Worm (Caenorhabditis elegans) whole organism, L4 larva: Measurements from ENCODE around the gene rnp-7.

Experiments used
- F10B5.3 ChIP-seq: sonication (generic microtip); optimal IDR thresholded peaks from 2 replicates; lab custom pipeline; 2016; ENCODE audit warnings: mild to moderate bottlenecking, missing genetic modification characterization, missing compliant biosample characterization
- F26F4.8 ChIP-seq: fragments of 200-800 bp; sonication (Bioruptor generic); conservative IDR thresholded peaks from 2 replicates; pipeline ENCODE4 v1.3.6; 2022; ENCODE audit warnings: missing genetic modification characterization, missing compliant biosample characterization
- F44E2.7 ChIP-seq: fragments of 200-800 bp; sonication (Bioruptor generic); IDR thresholded peaks from 2 replicates; pipeline ENCODE4 v2.1.2; 2022; ENCODE audit warnings: missing genetic modification characterization, missing compliant biosample characterization
- R02D3.7 ChIP-seq: fragments of 150-350 bp; sonication (generic microtip); optimal IDR thresholded peaks from 3 replicates; lab custom pipeline; 2014; ENCODE audit warnings: missing biosample characterization, missing genetic modification characterization
- Y48G9A.11 ChIP-seq: fragments of 200-800 bp; sonication (Bioruptor generic); IDR thresholded peaks from 2 replicates; pipeline ENCODE4 v1.3.6; 2022; ENCODE audit warnings: missing genetic modification reagents, missing genetic modification characterization, missing compliant biosample characterization
- Y75B8A.6 ChIP-seq: fragments of 200-800 bp; sonication (Bioruptor generic); IDR thresholded peaks from 2 replicates; pipeline ENCODE4 v1.3.6; 2022; ENCODE audit warnings: missing genetic modification reagents, missing genetic modification characterization, missing compliant biosample characterization
- ZK337.2 ChIP-seq: fragments of 200-800 bp; sonication (Bioruptor generic); IDR thresholded peaks from 2 replicates; pipeline ENCODE4 v1.3.6; 2022; ENCODE audit warnings: missing genetic modification reagents, missing genetic modification characterization, missing compliant biosample characterization
- ZK546.5 ChIP-seq, 2 experiments: sonication (generic microtip); optimal IDR thresholded peaks; 2 replicates each; lab custom pipeline; 2017; ENCODE audit warnings: missing biosample characterization in 2 of 2, missing genetic modification characterization in 2 of 2
- aha-1 ChIP-seq: fragments of 150-350 bp; peaks from one replicate; lab custom pipeline; 2014; ENCODE audit warnings: missing biosample characterization, missing genetic modification characterization
- arid-1 ChIP-seq: fragments of 200-800 bp; sonication (Bioruptor generic); conservative IDR thresholded peaks from 2 replicates; pipeline ENCODE4 v1.3.6; 2022; ENCODE audit warnings: missing genetic modification reagents, missing genetic modification characterization, missing compliant biosample characterization
- attf-4 ChIP-seq: sonication (generic microtip); optimal IDR thresholded peaks from 3 replicates; lab custom pipeline; 2017; ENCODE audit warnings: missing biosample characterization, missing genetic modification characterization
- ceh-20 ChIP-seq: fragments of 200-800 bp; sonication (Bioruptor generic); IDR thresholded peaks from 2 replicates; pipeline ENCODE4 v1.3.6; 2022; ENCODE audit warnings: missing genetic modification reagents, missing genetic modification characterization, missing compliant biosample characterization
- ceh-82 ChIP-seq: sonication (generic microtip); optimal IDR thresholded peaks from 2 replicates; lab custom pipeline; 2017; ENCODE audit warnings: missing biosample characterization, missing genetic modification characterization
- cey-2 ChIP-seq: sonication (generic microtip); optimal IDR thresholded peaks from 3 replicates; lab custom pipeline; 2017; ENCODE audit warnings: missing genetic modification characterization, mild to moderate bottlenecking, missing compliant biosample characterization, antibody characterized with exemption, borderline replicate concordance; ENCODE audit not compliant: insufficient read depth
- ctbp-1 ChIP-seq: fragments of 200-800 bp; sonication (Bioruptor generic); IDR thresholded peaks from 2 replicates; pipeline ENCODE4 v1.3.6; 2022; ENCODE audit warnings: missing genetic modification reagents, missing genetic modification characterization, missing compliant biosample characterization
- daf-12 ChIP-seq: fragments of 150-350 bp; optimal IDR thresholded peaks from 2 replicates; lab custom pipeline; 2014; ENCODE audit warnings: missing biosample characterization, missing genetic modification reagents, missing genetic modification characterization
- daf-8 ChIP-seq: fragments of 200-800 bp; sonication (Bioruptor generic); IDR thresholded peaks from 2 replicates; pipeline ENCODE4 v1.3.6; 2022; ENCODE audit warnings: missing genetic modification characterization, missing compliant biosample characterization
- duxl-1 ChIP-seq: sonication (generic microtip); optimal IDR thresholded peaks from 2 replicates; lab custom pipeline; 2016; ENCODE audit warnings: mild to moderate bottlenecking, missing genetic modification characterization, moderate library complexity, missing compliant biosample characterization; ENCODE audit not compliant: poor library complexity
- egl-43 ChIP-seq: fragments of 200-800 bp; sonication (Bioruptor generic); IDR thresholded peaks from 2 replicates; pipeline ENCODE4 v1.3.6; 2022; ENCODE audit warnings: missing genetic modification reagents, missing genetic modification characterization, missing compliant biosample characterization
- fos-1 ChIP-seq: fragments of 150-350 bp; optimal IDR thresholded peaks from 2 replicates; lab custom pipeline; 2014; ENCODE audit warnings: missing biosample characterization, missing genetic modification characterization
- gei-8 ChIP-seq: fragments of 200-800 bp; sonication (Bioruptor generic); optimal IDR thresholded peaks from 2 replicates; lab custom pipeline; 2018; ENCODE audit warnings: mild to moderate bottlenecking, missing genetic modification characterization, missing compliant biosample characterization
- hlh-11 ChIP-seq: fragments of 200-800 bp; sonication (Bioruptor generic); optimal IDR thresholded peaks from 2 replicates; lab custom pipeline; 2018; ENCODE audit warnings: mild to moderate bottlenecking, missing genetic modification characterization, missing compliant biosample characterization
- hlh-30 ChIP-seq: sonication (generic microtip); optimal IDR thresholded peaks from 2 replicates; lab custom pipeline; 2017; ENCODE audit warnings: antibody characterized with exemption, mild to moderate bottlenecking, missing genetic modification characterization, missing compliant biosample characterization; ENCODE audit not compliant: insufficient read depth
- lim-7 ChIP-seq: fragments of 200-800 bp; sonication (Bioruptor generic); IDR thresholded peaks from 2 replicates; pipeline ENCODE4 v1.3.6; 2022; ENCODE audit warnings: missing genetic modification characterization, missing compliant biosample characterization
- lsy-2 ChIP-seq, 2 experiments: fragments of 150-350 bp in 1 of 2; sonication (generic microtip) in 1 of 2; optimal IDR thresholded peaks; 2 replicates each; lab custom pipeline; 2014 to 2017; ENCODE audit warnings: missing biosample characterization in 2 of 2, missing genetic modification characterization in 2 of 2
- madf-5 ChIP-seq, 2 experiments: fragments of 200-800 bp; sonication (Bioruptor generic); IDR thresholded peaks; 2 replicates each; pipeline ENCODE4 v1.3.6; 2022; ENCODE audit warnings: missing compliant biosample characterization in 2 of 2, missing genetic modification characterization in 2 of 2
- madf-9 ChIP-seq: fragments of 200-800 bp; sonication (Bioruptor generic); conservative IDR thresholded peaks from 2 replicates; pipeline ENCODE4 v1.3.6; 2022; ENCODE audit warnings: missing genetic modification reagents, missing genetic modification characterization, missing compliant biosample characterization
- mdt-29 ChIP-seq: fragments of 200-800 bp; sonication (Bioruptor generic); IDR thresholded peaks from 2 replicates; pipeline ENCODE4 v1.3.6; 2022; ENCODE audit warnings: missing genetic modification reagents, missing genetic modification characterization, missing compliant biosample characterization
- mep-1 ChIP-seq: fragments of 150-350 bp; sonication (generic microtip); optimal IDR thresholded peaks from 3 replicates; lab custom pipeline; 2014; ENCODE audit warnings: missing biosample characterization, missing genetic modification characterization
- mes-2 ChIP-seq: sonication (generic microtip); optimal IDR thresholded peaks from 2 replicates; lab custom pipeline; 2016; ENCODE audit warnings: missing genotype, mild to moderate bottlenecking, missing genetic modification characterization, missing compliant biosample characterization; ENCODE audit not compliant: poor library complexity, severe bottlenecking
- nhr-10 ChIP-seq: fragments of 150-350 bp; optimal IDR thresholded peaks from 2 replicates; lab custom pipeline; 2014; ENCODE audit warnings: missing biosample characterization, missing genetic modification characterization
- nhr-102 ChIP-seq: sonication (generic microtip); optimal IDR thresholded peaks from 2 replicates; lab custom pipeline; 2016; ENCODE audit warnings: mild to moderate bottlenecking, missing genetic modification characterization, moderate library complexity, missing compliant biosample characterization
- nhr-11 ChIP-seq: fragments of 150-350 bp; optimal IDR thresholded peaks from 2 replicates; lab custom pipeline; 2014; ENCODE audit warnings: missing biosample characterization, missing genetic modification characterization
- nhr-25 ChIP-seq: sonication (generic microtip); optimal IDR thresholded peaks from 2 replicates; lab custom pipeline; 2017; ENCODE audit warnings: missing genetic modification characterization, mild to moderate bottlenecking, missing compliant biosample characterization, antibody characterized with exemption, moderate library complexity, borderline replicate concordance; ENCODE audit not compliant: insufficient read depth
- nhr-28 ChIP-seq: fragments of 150-350 bp; optimal IDR thresholded peaks from 2 replicates; lab custom pipeline; 2014; ENCODE audit warnings: missing biosample characterization, missing genetic modification characterization
- nhr-6 ChIP-seq: fragments of 150-350 bp; optimal IDR thresholded peaks from 2 replicates; lab custom pipeline; 2014; ENCODE audit warnings: missing biosample characterization, missing genetic modification characterization
- nhr-76 ChIP-seq: fragments of 150-350 bp; optimal IDR thresholded peaks from 2 replicates; lab custom pipeline; 2014; ENCODE audit warnings: missing biosample characterization, missing genetic modification characterization
- php-3 ChIP-seq: fragments of 200-800 bp; sonication (Bioruptor generic); IDR thresholded peaks from 2 replicates; pipeline ENCODE4 v1.3.6; 2022; ENCODE audit warnings: missing genetic modification reagents, missing genetic modification characterization, missing compliant biosample characterization
- rbr-2 ChIP-seq: sonication (generic microtip); optimal IDR thresholded peaks from 2 replicates; lab custom pipeline; 2016; ENCODE audit warnings: missing genotype, missing genetic modification characterization, missing compliant biosample characterization
- set-16 ChIP-seq: fragments of 200-800 bp; sonication (Bioruptor generic); IDR thresholded peaks from 2 replicates; pipeline ENCODE4 v1.3.6; 2022; ENCODE audit warnings: missing genetic modification reagents, missing genetic modification characterization, missing compliant biosample characterization
- spr-1 ChIP-seq: sonication (generic microtip); optimal IDR thresholded peaks from 2 replicates; lab custom pipeline; 2016; ENCODE audit warnings: mild to moderate bottlenecking, missing genetic modification characterization, missing compliant biosample characterization
- tag-97 ChIP-seq: fragments of 200-800 bp; sonication (Bioruptor generic); IDR thresholded peaks from 2 replicates; pipeline ENCODE4 v1.3.6; 2022; ENCODE audit warnings: missing genetic modification characterization, missing compliant biosample characterization
- tra-1 ChIP-seq: fragments of 200-800 bp; sonication (Bioruptor generic); IDR thresholded peaks from 2 replicates; pipeline ENCODE4 v1.3.6; 2022; ENCODE audit warnings: missing genetic modification reagents, missing genetic modification characterization, missing compliant biosample characterization
- unc-62 ChIP-seq, 3 experiments: fragments of 150-350 bp in 1 of 3; sonication (generic microtip); optimal IDR thresholded peaks in 2 of 3; peaks in 1 of 3; 1 replicate in 1 of 3; 2 replicates in 2 of 3; lab custom pipeline; 2014 to 2017; ENCODE audit warnings: missing biosample characterization in 3 of 3, missing genetic modification characterization in 3 of 3, missing genetic modification reagents in 3 of 3, missing genotype in 1 of 3
- vab-7 ChIP-seq: fragments of 200-800 bp; sonication (Bioruptor generic); IDR thresholded peaks from 2 replicates; pipeline ENCODE4 v1.3.6; 2022; ENCODE audit warnings: missing genetic modification reagents, missing genetic modification characterization, missing compliant biosample characterization
- zag-1 ChIP-seq: fragments of 150-350 bp; optimal IDR thresholded peaks from 2 replicates; lab custom pipeline; 2014; ENCODE audit warnings: missing biosample characterization, missing genetic modification characterization
- zfp-2 ChIP-seq: sonication (generic microtip); optimal IDR thresholded peaks from 2 replicates; lab custom pipeline; 2016; ENCODE audit warnings: mild to moderate bottlenecking, missing genetic modification characterization, missing compliant biosample characterization
- ztf-11 ChIP-seq: fragments of 150-350 bp; optimal IDR thresholded peaks from 2 replicates; lab custom pipeline; 2014; ENCODE audit warnings: missing biosample characterization, missing genetic modification characterization
- ztf-7 ChIP-seq: fragments of 150-350 bp; optimal IDR thresholded peaks from 2 replicates; lab custom pipeline; 2014; ENCODE audit warnings: missing biosample characterization, missing genetic modification characterization

The rnp-7 gene

ce11 chrIII:7162065-7162762, 1.3 kb upstream of the rnp-7 start, which contains the start of the genes syf-2 and K04G7.1 (continued):
- TF ChIP-seq daf-8 (GFP tag; lab: Robert Waterston, UW), result no peak
- TF ChIP-seq nhr-25 (tag; lab: Kevin White, UChicago), result peak; percentile 45
- peak; percentile 87 for TF ChIP-seq rbr-2 (tag; lab: Kevin White, UChicago)
- no peak for TF ChIP-seq F44E2.7 (GFP tag; lab: Robert Waterston, UW)
- TF ChIP-seq gei-8, result no peak
- no peak for TF ChIP-seq lim-7 (GFP tag; lab: Robert Waterston, UW)
- TF ChIP-seq ztf-11 (tag; lab: Kevin White, UChicago), result no peak
- no peak for TF ChIP-seq nhr-10 (tag; lab: Kevin White, UChicago)
- no peak for TF ChIP-seq F26F4.8 (GFP tag; lab: Robert Waterston, UW)
- TF ChIP-seq Y48G9A.11 (GFP tag; lab: Robert Waterston, UW), result 0 out of 2 replicates have a peak, but pooled peaks have one; percentile 37
- TF ChIP-seq cey-2 (tag; lab: Kevin White, UChicago), result no peak
- peak in 1 of 2 experiments; percentile 62 for TF ChIP-seq unc-62 (GFP tag; optimal IDR thresholded peaks at IDR 0.05 in 1 of 2; lab: Kevin White, UChicago)
- no peak for TF ChIP-seq unc-62 (tag; optimal IDR thresholded peaks at IDR 0.05; lab: Kevin White, UChicago)
- peak; percentile 78 for TF ChIP-seq arid-1 (GFP tag; lab: Robert Waterston, UW)
- TF ChIP-seq nhr-11, result peak; percentile 85
- TF ChIP-seq tra-1 (GFP tag; lab: Robert Waterston, UW), result 0 out of 2 replicates have a peak, but pooled peaks have one; percentile 57
- TF ChIP-seq Y75B8A.6 (GFP tag; lab: Robert Waterston, UW), result no peak
- TF ChIP-seq egl-43 (GFP tag; lab: Robert Waterston, UW), result peak; percentile 67; the same call in 1 of the 2 replicates
- peak; percentile 47; the same call in 1 of the 2 replicates for TF ChIP-seq vab-7 (GFP tag; lab: Robert Waterston, UW)
- TF ChIP-seq ceh-82 (tag; lab: Kevin White, UChicago), result no peak
- peak; percentile 47 to 96 for TF ChIP-seq lsy-2 (tag; optimal IDR thresholded peaks at IDR 0.05; lab: Kevin White, UChicago)
- TF ChIP-seq nhr-102 (tag; lab: Kevin White, UChicago), result peak; percentile 48
- TF ChIP-seq madf-9 (GFP tag; lab: Robert Waterston, UW), result peak; percentile 42; the same call in 1 of the 2 replicates
- TF ChIP-seq F10B5.3 (tag; lab: Kevin White, UChicago), result no peak
- peak; percentile 87 for TF ChIP-seq aha-1 (tag; lab: Kevin White, UChicago)
- peak; percentile 27; the same call in 1 of the 2 replicates for TF ChIP-seq set-16 (GFP tag; lab: Robert Waterston, UW)
- peak; percentile 45; the same call in 1 of the 2 replicates for TF ChIP-seq mdt-29
- TF ChIP-seq nhr-6 (tag; lab: Kevin White, UChicago), result peak; percentile 78
- no peak for TF ChIP-seq fos-1 (tag; lab: Kevin White, UChicago)
- no peak for TF ChIP-seq madf-5 (GFP tag; IDR thresholded peaks at IDR 0.05; lab: Robert Waterston, UW)
- peak; percentile 94 for TF ChIP-seq hlh-30 (tag; lab: Kevin White, UChicago)
- no peak for TF ChIP-seq daf-12 (tag; lab: Kevin White, UChicago)
- peak; percentile 76 for TF ChIP-seq nhr-28 (tag; lab: Kevin White, UChicago)
- TF ChIP-seq zag-1 (tag; lab: Kevin White, UChicago), result peak; percentile 2
- peak; percentile 66; the same call in 1 of the 2 replicates for TF ChIP-seq ceh-20 (GFP tag; lab: Robert Waterston, UW)
- TF ChIP-seq hlh-11 (tag; lab: Kevin White, UChicago), result peak; percentile 91
- peak; percentile 80 for TF ChIP-seq zfp-2 (tag; lab: Kevin White, UChicago)
- peak; percentile 53; the same call in 1 of the 2 replicates for TF ChIP-seq ctbp-1 (GFP tag; lab: Robert Waterston, UW)
- TF ChIP-seq duxl-1, result peak; percentile 16
- peak; percentile 23 for TF ChIP-seq spr-1 (tag; lab: Kevin White, UChicago)
- TF ChIP-seq ztf-7, result peak; percentile 17
- TF ChIP-seq attf-4 (tag; lab: Kevin White, UChicago), result no peak
- TF ChIP-seq mes-2 (tag; lab: Kevin White, UChicago), result peak; percentile 91
- no peak for TF ChIP-seq php-3 (GFP tag; lab: Robert Waterston, UW)
- no peak for TF ChIP-seq nhr-76 (tag; lab: Kevin White, UChicago)
- no peak for TF ChIP-seq ZK337.2 (GFP tag; lab: Robert Waterston, UW)
- no peak for TF ChIP-seq tag-97 (GFP tag; lab: Robert Waterston, UW)
- TF ChIP-seq ZK546.5 (tag; optimal IDR thresholded peaks at IDR 0.05; lab: Kevin White, UChicago), result peak in 1 of 2 experiments; percentile 18
- TF ChIP-seq R02D3.7, result no peak
- peak; percentile 96 for TF ChIP-seq mep-1 (tag; lab: Kevin White, UChicago)
